Fruit fly (Drosophila melanogaster): ENCODE results near the gene Marcal1.

Gene Marcal1

DNA sequence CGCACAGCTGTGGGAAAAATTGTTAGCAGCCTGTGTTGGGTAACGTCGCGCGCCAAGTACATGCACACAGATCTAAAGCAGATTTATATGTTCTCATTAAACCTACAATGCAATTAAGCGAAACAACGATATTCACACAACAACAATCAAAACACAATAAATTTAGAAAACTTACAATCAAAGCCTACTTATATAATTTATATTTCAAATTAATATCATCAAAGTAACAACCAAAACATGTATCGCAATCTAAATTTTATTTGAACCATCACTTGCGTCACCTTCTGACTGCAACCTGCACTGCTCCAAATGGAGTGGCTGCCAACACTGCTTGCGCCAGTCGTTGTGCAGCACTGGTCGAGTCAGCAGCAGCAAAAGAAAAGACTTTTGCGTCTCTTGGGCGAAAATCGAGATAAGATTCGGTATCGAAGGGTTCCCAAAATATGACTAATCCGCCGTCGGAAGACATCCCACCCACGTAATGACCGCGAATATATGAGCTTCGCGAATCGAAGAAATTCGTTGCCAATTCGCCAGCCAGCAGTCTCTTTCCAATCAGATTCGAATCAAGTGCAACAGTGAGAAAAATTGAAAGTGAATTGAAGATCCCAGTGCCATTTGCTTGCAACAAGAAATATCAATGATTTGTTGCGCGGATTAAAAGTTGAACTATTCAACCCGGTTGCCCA lies 26.1 kb downstream of the Marcal1 start, which contains the start of the genes CG8892 and CG34126 (continued):
- TF ChIP-seq Abd-B (GFP tag; optimal IDR thresholded peaks at IDR 0.05) (peak; percentile 99), CG9876 (GFP tag; optimal IDR thresholded peaks at IDR 0.05) (peak; percentile 96), inv (GFP tag; IDR thresholded peaks at IDR 0.05; ENCODE audit: partially characterized antibody) (no peak), CG30431 (GFP tag; optimal IDR thresholded peaks at IDR 0.05) (peak; percentile 98), dmrt11E (tag; optimal IDR thresholded peaks at IDR 0.05) (peak; percentile 96), YL-1 (GFP tag; optimal IDR thresholded peaks at IDR 0.05) (peak; percentile 92), CG8765 (GFP tag; IDR thresholded peaks at IDR 0.05) (peak; percentile 94), sisA (GFP tag; IDR thresholded peaks at IDR 0.05) (peak; percentile 98), sens (GFP tag) (peak; percentile 99), stwl (tag; optimal IDR thresholded peaks at IDR 0.05) (peak; percentile 89), ken (GFP tag; IDR thresholded peaks at IDR 0.05) (peak; percentile 98), wdn (GFP tag; IDR thresholded peaks at IDR 0.05) (peak; percentile 90), grn (GFP tag; optimal IDR thresholded peaks at IDR 0.05) (peak; percentile 86), HmgZ (tag; optimal IDR thresholded peaks at IDR 0.05) (peak; percentile 98), Hsf (GFP tag; optimal IDR thresholded peaks at IDR 0.05) (peak; percentile 99), CG12942 (GFP tag; optimal IDR thresholded peaks at IDR 0.05) (peak; percentile 99), CG12236 (GFP tag; optimal IDR thresholded peaks at IDR 0.05) (peak; percentile 87), sug (tag; optimal IDR thresholded peaks at IDR 0.05) (peak; percentile 97), CG9609 (GFP tag; optimal IDR thresholded peaks at IDR 0.05) (peak; percentile 97), CG6254 (GFP tag; optimal IDR thresholded peaks at IDR 0.05) (peak; percentile 89), pita (GFP tag; optimal IDR thresholded peaks at IDR 0.05) (no peak), Elba2 (GFP tag; optimal IDR thresholded peaks at IDR 0.05) (peak; percentile 92), Chrac-16 (GFP tag; optimal IDR thresholded peaks at IDR 0.05) (peak; percentile 99), CG11504 (tag; optimal IDR thresholded peaks at IDR 0.05) (peak; percentile 95), Sin3A (optimal IDR thresholded peaks at IDR 0.05) (peak; percentile 99), CG11723 (GFP tag; optimal IDR thresholded peaks at IDR 0.05) (peak; percentile 96), dan (GFP tag; IDR thresholded peaks at IDR 0.05) (peak; percentile 93), Lhr (GFP tag; optimal IDR thresholded peaks at IDR 0.05) (peak; percentile 89), bcd (GFP tag; optimal IDR thresholded peaks at IDR 0.05) (peak; percentile 98), gem (tag; optimal IDR thresholded peaks at IDR 0.05) (peak; percentile 98), Aef1 (GFP tag; IDR thresholded peaks at IDR 0.05) (peak; percentile 97), CG18599 (GFP tag; optimal IDR thresholded peaks at IDR 0.05) (peak; percentile 98), esg (GFP tag; conservative IDR thresholded peaks at IDR 0.05) (peak; percentile 97), tin (GFP tag; optimal IDR thresholded peaks at IDR 0.05) (peak; percentile 99), Mes4 (GFP tag; optimal IDR thresholded peaks at IDR 0.05) (peak; percentile 87), CG8281 (tag; optimal IDR thresholded peaks at IDR 0.05) (peak; percentile 87), luna (GFP tag; optimal IDR thresholded peaks at IDR 0.05) (peak; percentile 87), CG15269 (tag; optimal IDR thresholded peaks at IDR 0.05) (peak; percentile 96), TFAM (GFP tag; optimal IDR thresholded peaks at IDR 0.05) (peak; percentile 89), CG14860 (GFP tag; IDR thresholded peaks at IDR 0.05; ENCODE audit: partially characterized antibody) (no peak), CG34422 (GFP tag; IDR thresholded peaks at IDR 0.05) (peak; percentile 96), Asciz (GFP tag; optimal IDR thresholded peaks at IDR 0.05) (peak; percentile 93), pros (GFP tag; optimal IDR thresholded peaks at IDR 0.05) (peak; percentile 51), run (tag; optimal IDR thresholded peaks at IDR 0.05) (peak; percentile 82), CG31224 (GFP tag; IDR thresholded peaks at IDR 0.05) (peak; percentile 92), Spps (tag; optimal IDR thresholded peaks at IDR 0.05) (peak; percentile 91), sna (GFP tag; IDR thresholded peaks at IDR 0.05; ENCODE audit: partially characterized antibody) (no peak), CG14710 (tag; optimal IDR thresholded peaks at IDR 0.05) (peak; percentile 98), ash1 (GFP tag; optimal IDR thresholded peaks at IDR 0.05) (peak; percentile 86), HmgD (GFP tag; optimal IDR thresholded peaks at IDR 0.05) (peak; percentile 90)

All from whole organism, embryonic.